Worm (Caenorhabditis elegans) whole organism, early embryonic: Measurements from ENCODE around the gene T14B4.19.

Source experiments
- F13C5.2 ChIP-seq: sonication (generic microtip); optimal IDR thresholded peaks from 2 replicates; lab custom pipeline; 2017; ENCODE audit warnings: mild to moderate bottlenecking, missing genetic modification characterization, inconsistent platforms, missing compliant biosample characterization
- ama-1 ChIP-seq: fragments of 150-350 bp; optimal IDR thresholded peaks from 2 replicates; lab custom pipeline; 2014
- ceh-13 ChIP-seq: fragments of 200-800 bp; sonication (Bioruptor generic); optimal IDR thresholded peaks from 2 replicates; lab custom pipeline; 2018; ENCODE audit warnings: mild to moderate bottlenecking, missing genetic modification characterization, missing compliant biosample characterization
- flt-1 ChIP-seq: fragments of 200-800 bp; sonication (Bioruptor generic); IDR thresholded peaks from 2 replicates; pipeline ENCODE4 v1.3.6; 2022; ENCODE audit warnings: missing genetic modification characterization, missing compliant biosample characterization
- tbx-37 ChIP-seq: fragments of 200-800 bp; sonication (Bioruptor generic); conservative IDR thresholded peaks from 2 replicates; pipeline ENCODE4 v1.3.6; 2022; ENCODE audit warnings: missing genetic modification reagents, missing genetic modification characterization, missing compliant biosample characterization
- tra-4 ChIP-seq: sonication (generic microtip); optimal IDR thresholded peaks from 2 replicates; lab custom pipeline; 2017; ENCODE audit warnings: missing genetic modification characterization, missing compliant biosample characterization

- no peak for TF ChIP-seq F13C5.2
- TF ChIP-seq ceh-13 (GFP tag; lab: Kevin White, UChicago), result no peak
- TF ChIP-seq flt-1 (GFP tag; lab: Robert Waterston, UW), result no peak
- no peak for TF ChIP-seq tra-4 (tag; lab: Kevin White, UChicago)
- TF ChIP-seq ama-1 (lab: Kevin White, UChicago), result no peak
- TF ChIP-seq tbx-37, result no peak
Observed at ce11 chrII:6679724-6680123, 33.0 kb downstream of the T14B4.19 start, which contains the start of gene ift-74.
